Worm (Caenorhabditis elegans) whole organism, midembryonic: ENCODE results near the gene mgrn-1.

ENCODE experiments used
- T22C8.4 ChIP-seq: fragments of 200-800 bp; sonication (Bioruptor generic); IDR thresholded peaks from 2 replicates; pipeline ENCODE4 v1.3.6; 2022; ENCODE audit warnings: missing genetic modification characterization, missing compliant biosample characterization
- cog-1 ChIP-seq: sonication (generic microtip); optimal IDR thresholded peaks from 2 replicates; lab custom pipeline; 2016; ENCODE audit warnings: missing genetic modification characterization, missing compliant biosample characterization
- flt-1 ChIP-seq: fragments of 200-800 bp; sonication (Bioruptor generic); IDR thresholded peaks from 2 replicates; pipeline ENCODE4 v1.3.6; 2022; ENCODE audit warnings: missing genetic modification characterization, missing compliant biosample characterization
- ref-1 ChIP-seq: fragments of 200-800 bp; sonication (Bioruptor generic); conservative IDR thresholded peaks from 2 replicates; pipeline ENCODE4 v1.3.6; 2022; ENCODE audit warnings: missing genetic modification reagents, missing genetic modification characterization, missing compliant biosample characterization
- tab-1 ChIP-seq: fragments of 200-800 bp; sonication (Bioruptor generic); IDR thresholded peaks from 2 replicates; pipeline ENCODE4 v1.3.6; 2022; ENCODE audit warnings: missing genetic modification characterization, missing compliant biosample characterization
- ztf-23 ChIP-seq: fragments of 200-800 bp; sonication (Bioruptor generic); IDR thresholded peaks from 2 replicates; pipeline ENCODE4 v1.3.6; 2022; ENCODE audit warnings: missing genetic modification reagents, missing genetic modification characterization, missing compliant biosample characterization
- ztf-29 ChIP-seq: fragments of 200-800 bp; sonication (Bioruptor generic); IDR thresholded peaks from 2 replicates; pipeline ENCODE4 v1.3.6; 2022; ENCODE audit warnings: missing genetic modification reagents, missing genetic modification characterization, missing compliant biosample characterization

ce11 chrX:14340381-14340780 lies 28.9 kb upstream of the mgrn-1 start, which contains the start of gene sel-7:
- TF ChIP-seq cog-1 (tag; lab: Kevin White, UChicago) (no peak), flt-1 (GFP tag; lab: Robert Waterston, UW) (no peak), tab-1 (no peak), T22C8.4 (no peak), ref-1 (GFP tag; lab: Robert Waterston, UW) (no peak), ztf-29 (GFP tag; lab: Robert Waterston, UW) (no peak), ztf-23 (GFP tag; lab: Robert Waterston, UW) (no peak)
